Worm (Caenorhabditis elegans) whole organism, L1 larva: ENCODE data around the gene ptr-20.

Experiments used
- C04F5.9 ChIP-seq: sonication (generic microtip); optimal IDR thresholded peaks from 2 replicates; lab custom pipeline; 2016; ENCODE audit warnings: missing genetic modification characterization, missing compliant biosample characterization
- C16A3.4 ChIP-seq: fragments of 150-350 bp; optimal IDR thresholded peaks from 2 replicates; lab custom pipeline; 2014; ENCODE audit warnings: missing biosample characterization, missing genetic modification characterization
- C34B4.2 ChIP-seq: sonication (generic microtip); optimal IDR thresholded peaks from 2 replicates; lab custom pipeline; 2017; ENCODE audit warnings: mild to moderate bottlenecking, missing genetic modification characterization, missing compliant biosample characterization
- F16B12.6 ChIP-seq: fragments of 150-350 bp; optimal IDR thresholded peaks from 2 replicates; lab custom pipeline; 2014; ENCODE audit warnings: missing biosample characterization, missing genetic modification characterization
- aha-1 ChIP-seq: fragments of 150-350 bp; optimal IDR thresholded peaks from 2 replicates; lab custom pipeline; 2014; ENCODE audit warnings: missing biosample characterization, missing genetic modification characterization
- alr-1 ChIP-seq: fragments of 200-800 bp; sonication (Bioruptor generic); optimal IDR thresholded peaks from 2 replicates; lab custom pipeline; 2018; ENCODE audit warnings: borderline replicate concordance, mild to moderate bottlenecking, missing genetic modification characterization, missing compliant biosample characterization
- aly-2 ChIP-seq: fragments of 150-350 bp; optimal IDR thresholded peaks from 2 replicates; lab custom pipeline; 2014; ENCODE audit warnings: missing biosample characterization, missing genetic modification characterization
- blmp-1 ChIP-seq: fragments of 150-350 bp; optimal IDR thresholded peaks from 2 replicates; lab custom pipeline; 2014; ENCODE audit warnings: missing biosample characterization, missing genetic modification characterization
- ceh-63 ChIP-seq: fragments of 200-800 bp; sonication (Bioruptor generic); optimal IDR thresholded peaks from 2 replicates; lab custom pipeline; 2018; ENCODE audit warnings: mild to moderate bottlenecking, missing genetic modification characterization, missing compliant biosample characterization
- ceh-8 ChIP-seq: fragments of 200-800 bp; sonication (Bioruptor generic); optimal IDR thresholded peaks from 2 replicates; lab custom pipeline; 2018; ENCODE audit warnings: mild to moderate bottlenecking, missing genetic modification characterization, moderate library complexity, missing compliant biosample characterization
- ces-1 ChIP-seq: fragments of 150-350 bp; optimal IDR thresholded peaks from 2 replicates; lab custom pipeline; 2014; ENCODE audit warnings: missing biosample characterization, missing genetic modification reagents, missing genetic modification characterization
- dpl-1 ChIP-seq, 3 experiments: fragments of 150-350 bp in 2 of 3; sonication (generic microtip) in 1 of 3; optimal IDR thresholded peaks; 2 replicates each; lab custom pipeline; 2014 to 2017; ENCODE audit warnings: missing biosample characterization in 3 of 3, missing genetic modification characterization in 3 of 3, missing genetic modification reagents in 3 of 3
- dsc-1 ChIP-seq: sonication (generic microtip); optimal IDR thresholded peaks from 2 replicates; lab custom pipeline; 2016; ENCODE audit warnings: mild to moderate bottlenecking, missing genetic modification characterization, missing compliant biosample characterization
- egl-13 ChIP-seq: sonication (generic microtip); optimal IDR thresholded peaks from 2 replicates; lab custom pipeline; 2016; ENCODE audit warnings: missing genotype, missing genetic modification reagents, missing genetic modification characterization, missing compliant biosample characterization
- elt-2 ChIP-seq: sonication (generic microtip); optimal IDR thresholded peaks from 2 replicates; lab custom pipeline; 2016; ENCODE audit warnings: missing genetic modification characterization, mild to moderate bottlenecking, inconsistent platforms, missing compliant biosample characterization, missing genetic modification reagents
- fkh-10 ChIP-seq: sonication (generic microtip); optimal IDR thresholded peaks from 2 replicates; lab custom pipeline; 2017; ENCODE audit warnings: missing biosample characterization, missing genetic modification reagents, missing genetic modification characterization
- fos-1 ChIP-seq: fragments of 150-350 bp; optimal IDR thresholded peaks from 2 replicates; lab custom pipeline; 2014; ENCODE audit warnings: missing biosample characterization, missing genetic modification characterization
- grh-1 ChIP-seq: fragments of 200-800 bp; sonication (Bioruptor generic); IDR thresholded peaks from 2 replicates; pipeline ENCODE4 v1.3.6; 2022; ENCODE audit warnings: missing genetic modification reagents, missing genetic modification characterization, missing compliant biosample characterization
- hlh-4 ChIP-seq: sonication (generic microtip); optimal IDR thresholded peaks from 2 replicates; lab custom pipeline; 2016; ENCODE audit warnings: mild to moderate bottlenecking, missing genetic modification characterization, missing compliant biosample characterization
- hpl-2 ChIP-seq: fragments of 150-350 bp; optimal IDR thresholded peaks from 2 replicates; lab custom pipeline; 2014; ENCODE audit warnings: missing biosample characterization, missing genetic modification reagents, missing genetic modification characterization
- isw-1 ChIP-seq: fragments of 200-800 bp; sonication (Bioruptor generic); IDR thresholded peaks from 2 replicates; pipeline ENCODE4 v1.3.6; 2022; ENCODE audit warnings: missing genetic modification characterization, missing compliant biosample characterization
- lin-13 ChIP-seq: fragments of 150-350 bp; optimal IDR thresholded peaks from 2 replicates; lab custom pipeline; 2014; ENCODE audit warnings: missing biosample characterization, missing genetic modification reagents, missing genetic modification characterization
- lin-15B ChIP-seq: fragments of 150-350 bp; sonication (generic microtip); optimal IDR thresholded peaks from 3 replicates; lab custom pipeline; 2014; ENCODE audit warnings: missing biosample characterization, missing genetic modification characterization
- lin-39 ChIP-seq: fragments of 150-350 bp; optimal IDR thresholded peaks from 2 replicates; lab custom pipeline; 2014; ENCODE audit warnings: missing biosample characterization, missing genetic modification reagents, missing genetic modification characterization
- mab-9 ChIP-seq: fragments of 200-800 bp; sonication (Bioruptor generic); IDR thresholded peaks from 2 replicates; pipeline ENCODE4 v1.3.6; 2022; ENCODE audit warnings: missing genetic modification reagents, missing genetic modification characterization, missing compliant biosample characterization
- mdl-1 ChIP-seq, 2 experiments: fragments of 150-350 bp; optimal IDR thresholded peaks; 2 replicates each; lab custom pipeline; 2014 to 2017; ENCODE audit warnings: missing biosample characterization in 2 of 2, missing genetic modification characterization in 2 of 2, inconsistent platforms in 1 of 2
- nhr-11 ChIP-seq: fragments of 150-350 bp; optimal IDR thresholded peaks from 2 replicates; lab custom pipeline; 2014; ENCODE audit warnings: missing biosample characterization, missing genetic modification characterization
- nhr-12 ChIP-seq: sonication (generic microtip); optimal IDR thresholded peaks from 2 replicates; lab custom pipeline; 2017; ENCODE audit warnings: missing biosample characterization, missing genetic modification characterization
- nhr-19 ChIP-seq: fragments of 200-800 bp; sonication (Bioruptor generic); conservative IDR thresholded peaks from 2 replicates; pipeline ENCODE4 v1.3.6; 2022; ENCODE audit warnings: missing genetic modification characterization, missing compliant biosample characterization
- nhr-20 ChIP-seq: sonication (generic microtip); optimal IDR thresholded peaks from 2 replicates; lab custom pipeline; 2016; ENCODE audit warnings: mild to moderate bottlenecking, missing genetic modification characterization, missing compliant biosample characterization
- nhr-237 ChIP-seq: fragments of 150-350 bp; optimal IDR thresholded peaks from 2 replicates; lab custom pipeline; 2014; ENCODE audit warnings: missing biosample characterization, missing genetic modification characterization
- nhr-28 ChIP-seq: fragments of 150-350 bp; optimal IDR thresholded peaks from 2 replicates; lab custom pipeline; 2014; ENCODE audit warnings: missing biosample characterization, missing genetic modification characterization
- nhr-47 ChIP-seq: sonication (generic microtip); optimal IDR thresholded peaks from 2 replicates; lab custom pipeline; 2016; ENCODE audit warnings: mild to moderate bottlenecking, missing genetic modification characterization, moderate library complexity, missing compliant biosample characterization
- nhr-71 ChIP-seq: sonication (generic microtip); optimal IDR thresholded peaks from 2 replicates; lab custom pipeline; 2016; ENCODE audit warnings: mild to moderate bottlenecking, missing genetic modification characterization, moderate library complexity, missing compliant biosample characterization
- nhr-76 ChIP-seq: sonication (generic microtip); optimal IDR thresholded peaks from 2 replicates; lab custom pipeline; 2017; ENCODE audit warnings: missing biosample characterization, missing genetic modification characterization
- nhr-84 ChIP-seq: sonication (generic microtip); optimal IDR thresholded peaks from 2 replicates; lab custom pipeline; 2017; ENCODE audit warnings: missing biosample characterization, missing genetic modification characterization
- nhr-85 ChIP-seq: sonication (generic microtip); peaks from one replicate; lab custom pipeline; 2016; ENCODE audit warnings: missing genetic modification characterization, inconsistent platforms, missing compliant biosample characterization
- pag-3 ChIP-seq: sonication (generic microtip); optimal IDR thresholded peaks from 2 replicates; lab custom pipeline; 2017; ENCODE audit warnings: missing genetic modification characterization, mild to moderate bottlenecking, missing compliant biosample characterization, antibody characterized with exemption, borderline replicate concordance; ENCODE audit not compliant: insufficient read depth
- pqm-1 ChIP-seq: sonication (generic microtip); optimal IDR thresholded peaks from 3 replicates; lab custom pipeline; 2017; ENCODE audit warnings: missing biosample characterization, missing genetic modification characterization
- skn-1 ChIP-seq: fragments of 150-350 bp; optimal IDR thresholded peaks from 2 replicates; lab custom pipeline; 2014; ENCODE audit warnings: missing biosample characterization, missing genetic modification characterization
- snu-23 ChIP-seq: sonication (generic microtip); optimal IDR thresholded peaks from 2 replicates; lab custom pipeline; 2016; ENCODE audit warnings: missing genetic modification characterization, missing compliant biosample characterization
- swsn-7 ChIP-seq: sonication (generic microtip); optimal IDR thresholded peaks from 2 replicates; lab custom pipeline; 2016; ENCODE audit warnings: missing genetic modification characterization, missing compliant biosample characterization
- unc-30 ChIP-seq: sonication (generic microtip); optimal IDR thresholded peaks from 2 replicates; lab custom pipeline; 2017; ENCODE audit warnings: missing biosample characterization, missing genetic modification characterization
- unc-98 ChIP-seq: fragments of 200-800 bp; sonication (Bioruptor generic); IDR thresholded peaks from 2 replicates; pipeline ENCODE4 v1.3.6; 2022; ENCODE audit warnings: missing genetic modification characterization, missing compliant biosample characterization
- zag-1 ChIP-seq: fragments of 150-350 bp; optimal IDR thresholded peaks from 2 replicates; lab custom pipeline; 2014; ENCODE audit warnings: missing biosample characterization, missing genetic modification characterization
- zip-4 ChIP-seq: fragments of 200-800 bp; sonication (Bioruptor generic); optimal IDR thresholded peaks from 2 replicates; lab custom pipeline; 2018; ENCODE audit warnings: mild to moderate bottlenecking, missing genetic modification characterization, moderate library complexity, missing compliant biosample characterization
- ztf-4 ChIP-seq: fragments of 150-350 bp; optimal IDR thresholded peaks from 2 replicates; lab custom pipeline; 2014; ENCODE audit warnings: missing biosample characterization, missing genetic modification characterization

ptr-20 gene

DNA sequence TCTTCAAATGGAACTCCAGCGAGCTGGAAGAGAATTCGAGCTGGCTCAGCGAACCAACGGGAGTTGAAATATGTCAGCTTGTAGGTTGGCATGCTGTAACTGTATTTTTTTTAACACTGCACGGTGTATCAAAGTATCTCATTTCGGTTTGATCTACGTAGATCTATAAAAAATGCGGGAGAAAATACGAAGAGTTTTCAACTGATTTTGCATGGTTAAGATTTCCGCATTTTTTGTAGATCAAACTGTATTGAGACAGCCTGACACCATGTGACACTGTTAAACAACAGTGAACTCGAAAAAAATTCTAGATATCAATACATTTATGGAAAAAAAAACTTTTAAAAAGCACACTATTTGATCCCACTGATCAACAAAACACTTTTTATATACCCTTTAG lies 20.5 kb downstream of the ptr-20 start, which contains the start of gene gst-32:
Gene gst-32, minus strand, starts transcription at position 101 of the 400 bp plus-strand sequence.
- TF ChIP-seq dpl-1 (GFP tag; optimal IDR thresholded peaks at IDR 0.05; lab: Kevin White, UChicago) (no peak), nhr-85 (tag; lab: Kevin White, UChicago) (peak; percentile 22)
- TF ChIP-seq, all 84 proteins: peak for 1

DNA sequence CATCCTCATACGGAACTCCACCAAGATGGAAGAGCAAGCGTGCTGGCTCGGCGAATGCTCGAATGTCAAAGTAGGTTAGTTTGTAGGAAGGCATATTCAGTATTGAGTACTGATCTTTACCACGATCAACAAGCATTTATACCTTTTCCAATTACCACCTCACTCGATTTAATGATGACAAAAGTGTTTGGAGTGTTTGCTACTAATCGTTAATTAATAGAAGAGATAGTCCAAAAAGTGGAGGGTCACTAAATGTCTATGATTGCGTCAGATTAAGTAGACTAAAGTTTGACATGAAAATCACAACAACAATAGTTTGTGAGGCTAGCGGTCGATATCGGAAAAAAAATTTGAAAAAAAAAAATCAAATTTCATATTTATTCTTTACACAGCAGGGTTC lies 25.2 kb downstream of the ptr-20 start, which contains the start of gene gst-34:
Gene gst-34, minus strand, starts transcription at position 101 of the 400 bp plus-strand sequence.
- no peak for TF ChIP-seq mab-9 (GFP tag; lab: Robert Waterston, UW)
- no peak for TF ChIP-seq ceh-63
- TF ChIP-seq grh-1 (GFP tag; lab: Robert Waterston, UW): no peak
- peak; percentile 30 for TF ChIP-seq nhr-85 (tag; lab: Kevin White, UChicago)
- peak; percentile 2 for TF ChIP-seq blmp-1 (tag; lab: Kevin White, UChicago)
- TF ChIP-seq, all 84 proteins: peak for 2

DNA sequence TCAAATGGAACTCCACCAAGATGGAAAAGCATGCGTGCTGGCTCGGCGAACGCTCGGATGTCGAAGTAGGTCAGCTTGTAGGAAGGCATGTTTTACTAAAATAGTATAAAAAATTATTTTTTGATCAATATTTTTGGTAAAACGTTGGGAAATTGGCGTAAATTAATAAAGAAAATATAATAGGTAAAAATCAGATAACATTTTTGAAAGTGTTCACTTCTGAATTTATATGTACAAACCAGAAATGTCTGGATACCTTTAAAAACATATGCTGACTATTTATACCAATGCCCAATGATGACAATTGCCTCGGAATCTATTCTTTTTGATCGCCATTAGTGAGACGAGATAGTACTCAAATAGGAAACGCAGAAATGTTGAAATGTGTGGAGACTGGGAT lies 27.3 kb downstream of the ptr-20 start, which contains the start of gene gst-35:
Gene gst-35, minus strand, starts transcription at position 101 of the 400 bp plus-strand sequence.
- TF ChIP-seq skn-1 (tag; lab: Kevin White, UChicago) (peak; percentile 49), unc-98 (no peak)

DNA sequence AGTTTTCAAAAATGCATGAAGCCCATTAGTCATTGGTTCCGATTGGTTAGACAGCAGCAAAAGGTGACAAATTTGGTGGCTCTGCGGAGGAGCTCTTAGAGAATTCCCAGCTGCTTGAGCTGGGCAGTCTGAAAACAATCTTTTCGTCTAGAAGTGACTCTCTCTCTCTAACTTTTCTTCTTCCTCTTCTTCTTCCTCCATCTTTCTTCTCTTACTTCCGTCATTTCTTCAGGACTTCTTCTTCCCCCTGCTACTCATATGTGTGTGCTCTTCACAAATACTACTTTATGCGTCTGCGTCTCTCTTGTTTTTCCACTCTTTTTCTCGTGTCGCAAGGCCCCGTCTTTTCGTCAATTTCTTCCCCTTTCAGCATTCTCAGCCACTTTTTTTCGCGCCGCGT lies 32.0 kb downstream of the ptr-20 start:
- TF ChIP-seq skn-1 (tag; lab: Kevin White, UChicago): no peak
- peak; percentile 57 for TF ChIP-seq egl-13 (tag; lab: Kevin White, UChicago)
- no peak for TF ChIP-seq F16B12.6 (tag; lab: Kevin White, UChicago)
- no peak for TF ChIP-seq pag-3 (tag; lab: Kevin White, UChicago)
- peak; percentile 48 for TF ChIP-seq nhr-47
- TF ChIP-seq snu-23: peak; percentile 29
- no peak for TF ChIP-seq aly-2 (tag; lab: Kevin White, UChicago)
- TF ChIP-seq nhr-76 (tag; lab: Kevin White, UChicago): no peak
- no peak for TF ChIP-seq grh-1 (GFP tag; lab: Robert Waterston, UW)
- no peak for TF ChIP-seq hlh-4 (tag; lab: Kevin White, UChicago)
- TF ChIP-seq swsn-7 (tag; lab: Kevin White, UChicago): peak; percentile 48
- TF ChIP-seq hpl-2: no peak
- TF ChIP-seq nhr-84 (tag; lab: Kevin White, UChicago): no peak
- TF ChIP-seq nhr-28 (tag; lab: Kevin White, UChicago): no peak
- TF ChIP-seq lin-15B (tag; lab: Kevin White, UChicago): no peak
- TF ChIP-seq fkh-10 (GFP tag; lab: Kevin White, UChicago): peak; percentile 47
- TF ChIP-seq nhr-11 (tag; lab: Kevin White, UChicago): no peak
- TF ChIP-seq nhr-237 (tag; lab: Kevin White, UChicago): no peak
- no peak for TF ChIP-seq elt-2 (tag; lab: Kevin White, UChicago)
- no peak for TF ChIP-seq lin-13
- no peak for TF ChIP-seq unc-30
- no peak for TF ChIP-seq aha-1 (tag; lab: Kevin White, UChicago)
- no peak for TF ChIP-seq lin-39 (tag; lab: Kevin White, UChicago)
- TF ChIP-seq ces-1: no peak
- TF ChIP-seq dsc-1 (tag; lab: Kevin White, UChicago): peak; percentile 13
- TF ChIP-seq fos-1: peak; percentile 12
- no peak for TF ChIP-seq C04F5.9 (tag; lab: Kevin White, UChicago)
- no peak for TF ChIP-seq alr-1
- no peak for TF ChIP-seq C16A3.4 (tag; lab: Kevin White, UChicago)
- TF ChIP-seq isw-1 (GFP tag; lab: Robert Waterston, UW): peak; percentile 29
- TF ChIP-seq ceh-8 (GFP tag; lab: Kevin White, UChicago): no peak
- TF ChIP-seq pqm-1 (tag; lab: Kevin White, UChicago): no peak
- TF ChIP-seq C34B4.2 (tag; lab: Kevin White, UChicago): no peak
- no peak for TF ChIP-seq nhr-20 (tag; lab: Kevin White, UChicago)
- peak; percentile 47 for TF ChIP-seq nhr-71 (tag; lab: Kevin White, UChicago)
- TF ChIP-seq nhr-19 (GFP tag; lab: Robert Waterston, UW): no peak
- no peak for TF ChIP-seq nhr-12 (tag; lab: Kevin White, UChicago)
- no peak for TF ChIP-seq zag-1 (tag; lab: Kevin White, UChicago)
- peak in 1 of 2 experiments; percentile 39 for TF ChIP-seq mdl-1 (tag; optimal IDR thresholded peaks at IDR 0.05; lab: Kevin White, UChicago)
- TF ChIP-seq zip-4 (GFP tag; lab: Kevin White, UChicago): no peak
- TF ChIP-seq ztf-4 (tag; lab: Kevin White, UChicago): no peak
